Worm (Caenorhabditis elegans) whole organism, mixed stage, embryonic: ENCODE data around the gene wdfy-2.

Experiments used
- M03D4.4 ChIP-seq: sonication (generic microtip); optimal IDR thresholded peaks from 2 replicates; lab custom pipeline; 2017; ENCODE audit warnings: mild to moderate bottlenecking, missing genetic modification characterization, missing compliant biosample characterization
- bed-3 ChIP-seq: fragments of 200-800 bp; sonication (Bioruptor generic); optimal IDR thresholded peaks from 3 replicates; lab custom pipeline; 2018; ENCODE audit warnings: mild to moderate bottlenecking, missing genetic modification characterization, moderate library complexity, missing compliant biosample characterization
- ceh-39 ChIP-seq: fragments of 150-350 bp; optimal IDR thresholded peaks from 2 replicates; lab custom pipeline; 2014; ENCODE audit warnings: missing biosample characterization, missing genetic modification characterization
- ceh-43 ChIP-seq: fragments of 200-800 bp; sonication (Bioruptor generic); optimal IDR thresholded peaks from 2 replicates; lab custom pipeline; 2018; ENCODE audit warnings: mild to moderate bottlenecking, missing genetic modification characterization, moderate library complexity, missing compliant biosample characterization
- ceh-83 ChIP-seq: fragments of 200-800 bp; sonication (Bioruptor generic); optimal IDR thresholded peaks from 2 replicates; lab custom pipeline; 2018; ENCODE audit warnings: mild to moderate bottlenecking, missing genetic modification characterization, missing compliant biosample characterization
- ces-1 ChIP-seq: fragments of 150-350 bp; optimal IDR thresholded peaks from 2 replicates; lab custom pipeline; 2014; ENCODE audit warnings: missing biosample characterization, missing genetic modification reagents, missing genetic modification characterization
- cnd-1 ChIP-seq: fragments of 200-800 bp; sonication (Bioruptor generic); optimal IDR thresholded peaks from 2 replicates; lab custom pipeline; 2018; ENCODE audit warnings: mild to moderate bottlenecking, missing genetic modification characterization, missing compliant biosample characterization
- drap-1 ChIP-seq: fragments of 200-800 bp; sonication (Bioruptor generic); optimal IDR thresholded peaks from 3 replicates; lab custom pipeline; 2018; ENCODE audit warnings: mild to moderate bottlenecking, missing genetic modification characterization, missing compliant biosample characterization
- elt-3 ChIP-seq: fragments of 150-350 bp; optimal IDR thresholded peaks from 2 replicates; lab custom pipeline; 2014; ENCODE audit warnings: missing biosample characterization, missing genetic modification characterization
- flh-1 ChIP-seq: fragments of 200-800 bp; sonication (Bioruptor generic); optimal IDR thresholded peaks from 2 replicates; lab custom pipeline; 2018; ENCODE audit warnings: mild to moderate bottlenecking, missing genetic modification characterization, moderate library complexity, missing compliant biosample characterization
- ham-2 ChIP-seq: fragments of 200-800 bp; sonication (Bioruptor generic); optimal IDR thresholded peaks from 2 replicates; lab custom pipeline; 2018; ENCODE audit warnings: mild to moderate bottlenecking, missing genetic modification characterization, missing compliant biosample characterization
- hlh-1 ChIP-seq: fragments of 150-350 bp; optimal IDR thresholded peaks from 2 replicates; lab custom pipeline; 2014; ENCODE audit warnings: missing biosample characterization, missing genetic modification reagents, missing genetic modification characterization
- lin-13 ChIP-seq: fragments of 150-350 bp; optimal IDR thresholded peaks from 2 replicates; lab custom pipeline; 2014; ENCODE audit warnings: missing biosample characterization, missing genetic modification characterization
- lin-32 ChIP-seq: fragments of 200-800 bp; sonication (Bioruptor generic); optimal IDR thresholded peaks from 2 replicates; lab custom pipeline; 2018; ENCODE audit warnings: mild to moderate bottlenecking, missing genetic modification characterization, missing compliant biosample characterization
- lsy-2 ChIP-seq: fragments of 150-350 bp; optimal IDR thresholded peaks from 2 replicates; lab custom pipeline; 2014; ENCODE audit warnings: missing biosample characterization, missing genetic modification characterization
- mab-5 ChIP-seq: fragments of 150-350 bp; optimal IDR thresholded peaks from 2 replicates; lab custom pipeline; 2014; ENCODE audit warnings: missing biosample characterization, missing genetic modification characterization
- mep-1 ChIP-seq: fragments of 150-350 bp; optimal IDR thresholded peaks from 2 replicates; lab custom pipeline; 2017; ENCODE audit warnings: missing biosample characterization, missing genetic modification reagents, missing genetic modification characterization, inconsistent platforms
- mls-2 ChIP-seq: sonication (generic microtip); optimal IDR thresholded peaks from 2 replicates; lab custom pipeline; 2016; ENCODE audit warnings: mild to moderate bottlenecking, missing genetic modification characterization, moderate library complexity, missing compliant biosample characterization
- nhr-2 ChIP-seq: fragments of 150-350 bp; optimal IDR thresholded peaks from 2 replicates; lab custom pipeline; 2014; ENCODE audit warnings: missing biosample characterization, missing genetic modification characterization
- nhr-237 ChIP-seq: fragments of 150-350 bp; optimal IDR thresholded peaks from 2 replicates; lab custom pipeline; 2014; ENCODE audit warnings: missing biosample characterization, missing genetic modification characterization
- nhr-28 ChIP-seq: fragments of 150-350 bp; optimal IDR thresholded peaks from 2 replicates; lab custom pipeline; 2014; ENCODE audit warnings: missing biosample characterization, missing genetic modification characterization
- nhr-76 ChIP-seq: sonication (generic microtip); optimal IDR thresholded peaks from 2 replicates; lab custom pipeline; 2017; ENCODE audit warnings: missing biosample characterization, missing genetic modification characterization
- pha-4 ChIP-seq: fragments of 150-350 bp; optimal IDR thresholded peaks from 2 replicates; lab custom pipeline; 2018; ENCODE audit warnings: missing biosample characterization, missing genetic modification reagents, missing genetic modification characterization
- sem-2 ChIP-seq: fragments of 200-800 bp; sonication (Bioruptor generic); optimal IDR thresholded peaks from 2 replicates; lab custom pipeline; 2018; ENCODE audit warnings: mild to moderate bottlenecking, missing genetic modification characterization, missing compliant biosample characterization
- snpc-4 ChIP-seq: fragments of 150-350 bp; optimal IDR thresholded peaks from 2 replicates; lab custom pipeline; 2014; ENCODE audit warnings: missing biosample characterization, missing genetic modification characterization
- sptf-1 ChIP-seq: sonication (generic microtip); optimal IDR thresholded peaks from 2 replicates; lab custom pipeline; 2017; ENCODE audit warnings: mild to moderate bottlenecking, missing genetic modification characterization, moderate library complexity, missing compliant biosample characterization
- tbx-8 ChIP-seq: fragments of 200-800 bp; sonication (Bioruptor generic); optimal IDR thresholded peaks from 2 replicates; lab custom pipeline; 2018; ENCODE audit warnings: mild to moderate bottlenecking, missing genetic modification characterization, moderate library complexity, missing compliant biosample characterization
- unc-120 ChIP-seq: sonication (generic microtip); optimal IDR thresholded peaks from 2 replicates; lab custom pipeline; 2017; ENCODE audit warnings: missing genetic modification characterization, missing compliant biosample characterization; ENCODE audit not compliant: poor library complexity, severe bottlenecking
- unc-39 ChIP-seq: fragments of 150-350 bp; optimal IDR thresholded peaks from 2 replicates; lab custom pipeline; 2014; ENCODE audit warnings: missing biosample characterization, missing genetic modification characterization
- unc-62 ChIP-seq: fragments of 150-350 bp; optimal IDR thresholded peaks from 2 replicates; lab custom pipeline; 2014; ENCODE audit warnings: missing biosample characterization, missing genetic modification reagents, missing genetic modification characterization
- zip-8 ChIP-seq: fragments of 150-350 bp; optimal IDR thresholded peaks from 2 replicates; lab custom pipeline; 2014; ENCODE audit warnings: missing biosample characterization, missing genetic modification characterization
- ztf-11 ChIP-seq: fragments of 150-350 bp; optimal IDR thresholded peaks from 2 replicates; lab custom pipeline; 2014; ENCODE audit warnings: missing biosample characterization, missing genetic modification characterization

Gene wdfy-2

DNA sequence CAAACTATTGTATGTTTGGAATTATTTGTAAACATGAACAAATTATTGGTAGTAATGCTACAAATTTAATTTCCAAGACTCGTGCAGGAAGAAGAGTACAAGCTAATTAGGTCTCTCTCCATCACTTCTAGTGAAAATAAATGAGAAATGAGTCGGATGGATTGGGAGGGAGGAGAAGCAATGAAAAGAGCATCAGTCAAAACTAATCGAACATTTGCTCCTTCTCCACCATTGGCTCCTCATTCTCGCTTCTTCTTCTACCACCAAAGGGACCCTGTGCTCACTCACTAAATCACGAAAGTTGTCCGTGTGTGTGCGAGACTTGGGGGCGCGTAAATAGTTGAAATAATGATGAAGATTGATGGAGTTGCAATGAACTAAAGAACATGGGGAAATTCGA lies 12.8 kb upstream of the wdfy-2 start (continued):
- TF ChIP-seq bed-3 (no peak), nhr-76 (no peak), nhr-237 (tag; lab: Kevin White, UChicago) (no peak), ceh-39 (no peak), mep-1 (tag; lab: Kevin White, UChicago) (no peak), ces-1 (GFP tag; lab: Kevin White, UChicago) (peak; percentile 98)
- TF ChIP-seq, all 35 proteins: peak for 6

DNA sequence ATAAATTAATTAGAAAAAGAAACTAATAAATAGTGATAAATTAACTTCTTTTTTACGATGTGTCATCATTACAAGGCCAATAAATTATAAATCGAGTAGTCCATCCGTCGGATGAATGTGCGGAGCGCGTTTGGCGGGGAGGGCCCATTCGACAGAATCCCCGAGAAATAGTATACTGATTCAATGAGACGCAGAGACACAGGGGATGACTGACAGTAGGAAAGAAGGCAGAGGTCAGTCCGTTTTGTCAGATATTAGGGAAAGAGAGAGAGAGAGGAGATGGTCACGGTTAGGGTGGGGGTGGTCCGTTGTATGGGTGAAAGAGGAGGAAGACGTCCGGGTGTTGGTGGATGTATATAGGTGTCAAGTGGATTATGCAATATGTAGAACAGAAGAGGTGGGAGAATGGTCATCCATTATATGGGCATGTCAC lies 11.0 kb upstream of the wdfy-2 start:
- peak; percentile 96 for TF ChIP-seq nhr-2 (tag; lab: Kevin White, UChicago)
- no peak for TF ChIP-seq pha-4
- peak; percentile 20 for TF ChIP-seq sem-2 (GFP tag; lab: Kevin White, UChicago)
- peak; percentile 69 for TF ChIP-seq cnd-1 (tag; lab: Kevin White, UChicago)
- TF ChIP-seq tbx-8: peak; percentile 50
- no peak for TF ChIP-seq drap-1
- no peak for TF ChIP-seq flh-1 (GFP tag; lab: Kevin White, UChicago)
- peak; percentile 11 for TF ChIP-seq ceh-39
- TF ChIP-seq unc-62 (GFP tag; lab: Kevin White, UChicago): peak; percentile 98
- TF ChIP-seq ces-1 (GFP tag; lab: Kevin White, UChicago): peak; percentile 33
- TF ChIP-seq mls-2 (tag; lab: Kevin White, UChicago): peak; percentile 9
- no peak for TF ChIP-seq elt-3 (tag; lab: Kevin White, UChicago)
- TF ChIP-seq sptf-1 (tag; lab: Kevin White, UChicago): peak; percentile 69
- no peak for TF ChIP-seq bed-3
- TF ChIP-seq mab-5 (tag; lab: Kevin White, UChicago): peak; percentile 57
- no peak for TF ChIP-seq nhr-237 (tag; lab: Kevin White, UChicago)
- TF ChIP-seq unc-39 (tag; lab: Kevin White, UChicago): no peak
- no peak for TF ChIP-seq lsy-2 (tag; lab: Kevin White, UChicago)
- TF ChIP-seq unc-120 (tag; lab: Kevin White, UChicago): peak; percentile 26
- peak; percentile 67 for TF ChIP-seq hlh-1 (tag; lab: Kevin White, UChicago)
- peak; percentile 2 for TF ChIP-seq zip-8 (tag; lab: Kevin White, UChicago)
- TF ChIP-seq M03D4.4: peak; percentile 50
- peak; percentile 26 for TF ChIP-seq ceh-43 (GFP tag; lab: Kevin White, UChicago)
- TF ChIP-seq lin-13 (tag; lab: Kevin White, UChicago): peak; percentile 39
- TF ChIP-seq ztf-11: peak; percentile 61

DNA sequence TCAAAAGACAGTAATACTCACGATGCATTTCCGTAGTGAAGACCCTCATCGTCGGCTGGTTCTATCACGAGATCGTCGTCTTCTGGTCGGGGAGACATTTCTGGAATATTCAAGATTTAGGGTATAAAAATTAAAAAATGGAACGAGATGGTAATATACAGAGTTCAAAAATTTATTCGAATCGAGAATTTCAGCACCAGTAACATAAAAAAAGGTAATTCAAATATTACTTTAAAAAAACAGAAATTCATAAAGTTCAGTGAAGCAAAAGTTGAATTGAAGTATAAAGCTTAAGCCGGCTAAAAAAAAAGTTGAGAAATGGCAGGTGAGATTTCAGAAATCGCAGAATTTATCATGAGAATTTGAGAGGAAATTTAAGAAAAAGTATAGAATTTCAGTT lies 9.5 kb upstream of the wdfy-2 start, which contains the start of gene cam-1:
TSS of gene cam-1 (minus strand) at position 101 of the 400 bp plus-strand sequence.
- no peak for TF ChIP-seq nhr-28 (tag; lab: Kevin White, UChicago)
- TF ChIP-seq lin-32 (GFP tag; lab: Kevin White, UChicago): no peak
- TF ChIP-seq nhr-237 (tag; lab: Kevin White, UChicago): no peak
- no peak for TF ChIP-seq snpc-4 (tag; lab: Kevin White, UChicago)
- no peak for TF ChIP-seq ces-1 (GFP tag; lab: Kevin White, UChicago)
- TF ChIP-seq unc-120 (tag; lab: Kevin White, UChicago): no peak
- TF ChIP-seq sptf-1 (tag; lab: Kevin White, UChicago): no peak
- TF ChIP-seq unc-39 (tag; lab: Kevin White, UChicago): no peak
- no peak for TF ChIP-seq ceh-83 (GFP tag; lab: Kevin White, UChicago)
- TF ChIP-seq lin-13 (tag; lab: Kevin White, UChicago): no peak
- no peak for TF ChIP-seq ztf-11
- TF ChIP-seq bed-3: no peak

DNA sequence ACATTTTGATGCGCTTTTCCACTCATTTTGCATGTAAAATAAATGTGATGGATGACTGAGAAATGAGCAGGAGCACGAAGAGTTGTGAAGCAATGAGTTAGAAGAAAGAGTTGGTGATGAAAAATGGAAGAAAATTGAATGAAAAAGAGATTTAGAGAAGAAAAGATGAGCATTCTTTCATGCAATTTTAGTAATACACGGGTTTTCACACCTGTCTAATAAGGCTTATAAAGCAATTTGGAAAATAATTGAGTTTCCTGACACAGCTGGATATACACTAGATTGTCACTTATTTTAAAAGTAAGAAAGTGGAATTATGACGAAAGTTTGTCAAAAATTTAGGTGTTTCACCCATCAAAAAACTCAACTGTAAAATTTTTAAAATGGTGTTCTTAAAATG lies 8.9 kb upstream of the wdfy-2 start:
- TF ChIP-seq ces-1 (GFP tag; lab: Kevin White, UChicago) (peak; percentile 90), snpc-4 (tag; lab: Kevin White, UChicago) (no peak), ham-2 (GFP tag; lab: Kevin White, UChicago) (no peak)

DNA sequence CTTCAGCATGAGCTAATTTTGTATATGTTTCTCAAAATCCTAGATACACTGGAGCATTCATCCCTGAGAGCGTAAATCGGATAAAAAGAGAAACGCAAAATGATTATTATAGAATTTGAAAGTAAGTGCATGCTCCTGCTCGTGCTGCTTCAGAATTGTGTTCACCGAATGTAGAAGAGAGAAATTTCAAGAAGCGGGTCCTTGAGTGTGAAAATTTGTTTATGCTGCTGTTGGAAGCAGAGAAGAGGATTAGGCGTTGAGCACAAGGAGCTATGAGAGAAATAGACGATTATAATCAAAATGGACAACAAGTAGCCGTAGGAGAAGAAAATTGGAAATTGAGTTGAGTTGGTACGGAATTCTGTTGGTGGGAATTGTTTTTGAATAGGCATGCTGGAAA lies 8.0 kb upstream of the wdfy-2 start:
- TF ChIP-seq pha-4 (no peak), unc-62 (GFP tag; lab: Kevin White, UChicago) (peak; percentile 25), lin-13 (tag; lab: Kevin White, UChicago) (no peak), snpc-4 (tag; lab: Kevin White, UChicago) (no peak), tbx-8 (no peak), flh-1 (GFP tag; lab: Kevin White, UChicago) (no peak), ces-1 (GFP tag; lab: Kevin White, UChicago) (peak; percentile 98)
